Worm (Caenorhabditis elegans) whole organism, L1 larva: ENCODE results near the gene plk-1.

Experiments
- C04F5.9 ChIP-seq: sonication (generic microtip); optimal IDR thresholded peaks from 2 replicates; lab custom pipeline; 2016; ENCODE audit warnings: missing genetic modification characterization, missing compliant biosample characterization
- C34B4.2 ChIP-seq: sonication (generic microtip); optimal IDR thresholded peaks from 2 replicates; lab custom pipeline; 2017; ENCODE audit warnings: mild to moderate bottlenecking, missing genetic modification characterization, missing compliant biosample characterization
- F16B12.6 ChIP-seq: fragments of 150-350 bp; optimal IDR thresholded peaks from 2 replicates; lab custom pipeline; 2014; ENCODE audit warnings: missing biosample characterization, missing genetic modification characterization
- Y116A8C.19 ChIP-seq: sonication (generic microtip); optimal IDR thresholded peaks from 2 replicates; lab custom pipeline; 2016; ENCODE audit warnings: missing compliant biosample characterization, missing genetic modification characterization, borderline replicate concordance
- aha-1 ChIP-seq: fragments of 150-350 bp; optimal IDR thresholded peaks from 2 replicates; lab custom pipeline; 2014; ENCODE audit warnings: missing biosample characterization, missing genetic modification characterization
- alr-1 ChIP-seq: fragments of 200-800 bp; sonication (Bioruptor generic); optimal IDR thresholded peaks from 2 replicates; lab custom pipeline; 2018; ENCODE audit warnings: borderline replicate concordance, mild to moderate bottlenecking, missing genetic modification characterization, missing compliant biosample characterization
- aly-2 ChIP-seq: fragments of 150-350 bp; optimal IDR thresholded peaks from 2 replicates; lab custom pipeline; 2014; ENCODE audit warnings: missing biosample characterization, missing genetic modification characterization
- ama-1 ChIP-seq: fragments of 150-350 bp; optimal IDR thresholded peaks from 2 replicates; lab custom pipeline; 2014
- ceh-82 ChIP-seq, 3 experiments: fragments of 150-350 bp in 1 of 3; sonication (generic microtip) in 2 of 3; optimal IDR thresholded peaks; 2 replicates each; lab custom pipeline; 2014 to 2017; ENCODE audit warnings: missing biosample characterization in 3 of 3, missing genetic modification characterization in 3 of 3
- ceh-90 ChIP-seq: sonication (generic microtip); optimal IDR thresholded peaks from 2 replicates; lab custom pipeline; 2016; ENCODE audit warnings: missing genetic modification characterization, missing compliant biosample characterization
- ces-1 ChIP-seq: fragments of 150-350 bp; optimal IDR thresholded peaks from 2 replicates; lab custom pipeline; 2014; ENCODE audit warnings: missing biosample characterization, missing genetic modification reagents, missing genetic modification characterization
- dpl-1 ChIP-seq, 3 experiments: fragments of 150-350 bp in 2 of 3; sonication (generic microtip) in 1 of 3; optimal IDR thresholded peaks; 2 replicates each; lab custom pipeline; 2014 to 2017; ENCODE audit warnings: missing biosample characterization in 3 of 3, missing genetic modification characterization in 3 of 3, missing genetic modification reagents in 3 of 3
- efl-1 ChIP-seq, 4 experiments: fragments of 150-350 bp; optimal IDR thresholded peaks in 3 of 4; peaks in 1 of 4; 1 replicate in 1 of 4; 2 replicates in 3 of 4; lab custom pipeline; 2014; ENCODE audit warnings: missing biosample characterization in 2 of 4, missing genetic modification characterization in 2 of 4, missing genetic modification reagents in 2 of 4
- efl-3 ChIP-seq: fragments of 200-800 bp; sonication (Bioruptor generic); optimal IDR thresholded peaks from 2 replicates; lab custom pipeline; 2018; ENCODE audit warnings: mild to moderate bottlenecking, missing genetic modification characterization, missing compliant biosample characterization
- egl-13 ChIP-seq: sonication (generic microtip); optimal IDR thresholded peaks from 2 replicates; lab custom pipeline; 2016; ENCODE audit warnings: missing genotype, missing genetic modification reagents, missing genetic modification characterization, missing compliant biosample characterization
- elt-3 ChIP-seq, 6 experiments: fragments of 150-350 bp in 1 of 6; sonication (generic microtip); optimal IDR thresholded peaks; 2 replicates each; lab custom pipeline; 2017 to 2018; ENCODE audit warnings: missing biosample characterization in 6 of 6, missing genetic modification characterization in 6 of 6, inconsistent platforms in 1 of 6
- fkh-10 ChIP-seq: sonication (generic microtip); optimal IDR thresholded peaks from 2 replicates; lab custom pipeline; 2017; ENCODE audit warnings: missing biosample characterization, missing genetic modification reagents, missing genetic modification characterization
- fkh-4 ChIP-seq: sonication (generic microtip); optimal IDR thresholded peaks from 2 replicates; lab custom pipeline; 2016; ENCODE audit warnings: missing compliant biosample characterization, missing genetic modification characterization, borderline replicate concordance
- fkh-8 ChIP-seq: sonication (generic microtip); optimal IDR thresholded peaks from 2 replicates; lab custom pipeline; 2016; ENCODE audit warnings: mild to moderate bottlenecking, missing genetic modification characterization, missing compliant biosample characterization
- fos-1 ChIP-seq: fragments of 150-350 bp; optimal IDR thresholded peaks from 2 replicates; lab custom pipeline; 2014; ENCODE audit warnings: missing biosample characterization, missing genetic modification characterization
- grh-1 ChIP-seq: fragments of 200-800 bp; sonication (Bioruptor generic); IDR thresholded peaks from 2 replicates; pipeline ENCODE4 v1.3.6; 2022; ENCODE audit warnings: missing genetic modification reagents, missing genetic modification characterization, missing compliant biosample characterization
- hpl-2 ChIP-seq: fragments of 150-350 bp; optimal IDR thresholded peaks from 2 replicates; lab custom pipeline; 2014; ENCODE audit warnings: missing biosample characterization, missing genetic modification reagents, missing genetic modification characterization
- isw-1 ChIP-seq: fragments of 200-800 bp; sonication (Bioruptor generic); IDR thresholded peaks from 2 replicates; pipeline ENCODE4 v1.3.6; 2022; ENCODE audit warnings: missing genetic modification characterization, missing compliant biosample characterization
- jun-1 ChIP-seq: fragments of 150-350 bp; optimal IDR thresholded peaks from 2 replicates; lab custom pipeline; 2014; ENCODE audit warnings: missing biosample characterization, missing genetic modification reagents, missing genetic modification characterization
- lin-13 ChIP-seq: fragments of 150-350 bp; optimal IDR thresholded peaks from 2 replicates; lab custom pipeline; 2014; ENCODE audit warnings: missing biosample characterization, missing genetic modification reagents, missing genetic modification characterization
- lin-15B ChIP-seq: fragments of 150-350 bp; sonication (generic microtip); optimal IDR thresholded peaks from 3 replicates; lab custom pipeline; 2014; ENCODE audit warnings: missing biosample characterization, missing genetic modification characterization
- lin-39 ChIP-seq: fragments of 150-350 bp; optimal IDR thresholded peaks from 2 replicates; lab custom pipeline; 2014; ENCODE audit warnings: missing biosample characterization, missing genetic modification reagents, missing genetic modification characterization
- mdl-1 ChIP-seq, 2 experiments: fragments of 150-350 bp; optimal IDR thresholded peaks; 2 replicates each; lab custom pipeline; 2014 to 2017; ENCODE audit warnings: missing biosample characterization in 2 of 2, missing genetic modification characterization in 2 of 2, inconsistent platforms in 1 of 2
- mef-2 ChIP-seq: fragments of 150-350 bp; optimal IDR thresholded peaks from 2 replicates; lab custom pipeline; 2014; ENCODE audit warnings: missing biosample characterization, missing genetic modification characterization
- mep-1 ChIP-seq: fragments of 150-350 bp; optimal IDR thresholded peaks from 2 replicates; lab custom pipeline; 2014; ENCODE audit warnings: missing biosample characterization, missing genetic modification characterization
- nhr-12 ChIP-seq: sonication (generic microtip); optimal IDR thresholded peaks from 2 replicates; lab custom pipeline; 2017; ENCODE audit warnings: missing biosample characterization, missing genetic modification characterization
- nhr-19 ChIP-seq: fragments of 200-800 bp; sonication (Bioruptor generic); conservative IDR thresholded peaks from 2 replicates; pipeline ENCODE4 v1.3.6; 2022; ENCODE audit warnings: missing genetic modification characterization, missing compliant biosample characterization
- nhr-47 ChIP-seq: sonication (generic microtip); optimal IDR thresholded peaks from 2 replicates; lab custom pipeline; 2016; ENCODE audit warnings: mild to moderate bottlenecking, missing genetic modification characterization, moderate library complexity, missing compliant biosample characterization
- nhr-71 ChIP-seq: sonication (generic microtip); optimal IDR thresholded peaks from 2 replicates; lab custom pipeline; 2016; ENCODE audit warnings: mild to moderate bottlenecking, missing genetic modification characterization, moderate library complexity, missing compliant biosample characterization
- nhr-76 ChIP-seq: sonication (generic microtip); optimal IDR thresholded peaks from 2 replicates; lab custom pipeline; 2017; ENCODE audit warnings: missing biosample characterization, missing genetic modification characterization
- nhr-85 ChIP-seq: sonication (generic microtip); peaks from one replicate; lab custom pipeline; 2016; ENCODE audit warnings: missing genetic modification characterization, inconsistent platforms, missing compliant biosample characterization
- pqm-1 ChIP-seq: sonication (generic microtip); optimal IDR thresholded peaks from 3 replicates; lab custom pipeline; 2017; ENCODE audit warnings: missing biosample characterization, missing genetic modification characterization
- rnt-1 ChIP-seq: sonication (generic microtip); optimal IDR thresholded peaks from 2 replicates; lab custom pipeline; 2016; ENCODE audit warnings: mild to moderate bottlenecking, missing genetic modification characterization, moderate library complexity, missing compliant biosample characterization
- sox-4 ChIP-seq: sonication (generic microtip); optimal IDR thresholded peaks from 2 replicates; lab custom pipeline; 2016; ENCODE audit warnings: missing genetic modification characterization, missing compliant biosample characterization
- sup-37 ChIP-seq: fragments of 200-800 bp; sonication (Bioruptor generic); optimal IDR thresholded peaks from 2 replicates; lab custom pipeline; 2018; ENCODE audit warnings: mild to moderate bottlenecking, missing genetic modification characterization, missing compliant biosample characterization
- swsn-7 ChIP-seq: sonication (generic microtip); optimal IDR thresholded peaks from 2 replicates; lab custom pipeline; 2016; ENCODE audit warnings: missing genetic modification characterization, missing compliant biosample characterization
- tbx-2 ChIP-seq: sonication (generic microtip); optimal IDR thresholded peaks from 2 replicates; lab custom pipeline; 2016; ENCODE audit warnings: missing genetic modification characterization, missing compliant biosample characterization
- vab-15 ChIP-seq: sonication (generic microtip); optimal IDR thresholded peaks from 2 replicates; lab custom pipeline; 2017; ENCODE audit warnings: missing genotype, mild to moderate bottlenecking, missing genetic modification characterization, missing compliant biosample characterization
- xbp-1 ChIP-seq: sonication (generic microtip); optimal IDR thresholded peaks from 2 replicates; lab custom pipeline; 2016; ENCODE audit warnings: missing genetic modification characterization, missing compliant biosample characterization
- zip-4 ChIP-seq: fragments of 200-800 bp; sonication (Bioruptor generic); optimal IDR thresholded peaks from 2 replicates; lab custom pipeline; 2018; ENCODE audit warnings: mild to moderate bottlenecking, missing genetic modification characterization, moderate library complexity, missing compliant biosample characterization
- ztf-11 ChIP-seq, 2 experiments: sonication (generic microtip); optimal IDR thresholded peaks; 2 replicates each; lab custom pipeline; 2016 to 2017; ENCODE audit warnings: missing genetic modification characterization in 2 of 2, missing biosample characterization in 1 of 2, missing compliant biosample characterization in 1 of 2
- ztf-4 ChIP-seq: fragments of 150-350 bp; optimal IDR thresholded peaks from 2 replicates; lab custom pipeline; 2014; ENCODE audit warnings: missing biosample characterization, missing genetic modification characterization

plk-1 gene

DNA sequence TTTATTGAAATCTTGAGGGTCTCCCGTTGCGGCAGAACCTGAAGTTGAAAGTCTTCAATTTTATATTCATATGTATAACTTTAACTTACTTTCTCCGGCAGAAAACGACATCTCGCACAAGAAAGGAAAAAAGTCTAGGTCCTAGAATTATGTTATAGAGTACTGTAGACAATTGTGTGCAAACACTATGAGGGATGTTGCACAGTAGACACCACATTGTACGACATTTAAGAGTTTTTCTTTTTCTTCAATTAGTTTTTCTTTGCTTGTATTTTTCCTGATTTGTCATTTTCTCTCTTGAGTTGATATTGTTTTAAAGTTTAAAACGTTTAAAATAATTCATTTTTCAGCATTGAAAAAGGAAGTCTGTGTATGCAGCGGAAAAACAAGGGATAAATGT, 15.8 kb upstream of the plk-1 start, which contains the start of the genes K06H7.7 and grp-1 (continued):
- TF ChIP-seq vab-15 (tag; lab: Kevin White, UChicago) (no peak), swsn-7 (tag; lab: Kevin White, UChicago) (peak; percentile 53), F16B12.6 (peak; percentile 93), ztf-11 (tag; optimal IDR thresholded peaks at IDR 0.05; lab: Kevin White, UChicago) (no peak), fkh-8 (tag; lab: Kevin White, UChicago) (peak; percentile 38), hpl-2 (GFP tag; lab: Kevin White, UChicago) (no peak), Y116A8C.19 (no peak), zip-4 (GFP tag; lab: Kevin White, UChicago) (peak; percentile 27), lin-13 (peak; percentile 28), nhr-19 (GFP tag; lab: Robert Waterston, UW) (peak; percentile 40; the same call in 1 of the 2 replicates), mep-1 (peak; percentile 85), isw-1 (GFP tag; lab: Robert Waterston, UW) (peak; percentile 44), efl-3 (GFP tag; lab: Kevin White, UChicago) (no peak), ceh-82 (tag; optimal IDR thresholded peaks at IDR 0.05; lab: Kevin White, UChicago) (peak; percentile 37 to 52 (median 40)), nhr-47 (tag; lab: Kevin White, UChicago) (peak; percentile 71), dpl-1 (GFP tag; optimal IDR thresholded peaks at IDR 0.05; lab: Kevin White, UChicago) (peak; percentile 67 to 77 (median 76)), ceh-90 (tag; lab: Kevin White, UChicago) (no peak), aly-2 (tag; lab: Kevin White, UChicago) (peak; percentile 70), lin-15B (no peak), jun-1 (peak; percentile 19), tbx-2 (tag; lab: Kevin White, UChicago) (peak; percentile 52), ces-1 (GFP tag; lab: Kevin White, UChicago) (no peak), ztf-4 (tag; lab: Kevin White, UChicago) (no peak), nhr-12 (no peak)

DNA sequence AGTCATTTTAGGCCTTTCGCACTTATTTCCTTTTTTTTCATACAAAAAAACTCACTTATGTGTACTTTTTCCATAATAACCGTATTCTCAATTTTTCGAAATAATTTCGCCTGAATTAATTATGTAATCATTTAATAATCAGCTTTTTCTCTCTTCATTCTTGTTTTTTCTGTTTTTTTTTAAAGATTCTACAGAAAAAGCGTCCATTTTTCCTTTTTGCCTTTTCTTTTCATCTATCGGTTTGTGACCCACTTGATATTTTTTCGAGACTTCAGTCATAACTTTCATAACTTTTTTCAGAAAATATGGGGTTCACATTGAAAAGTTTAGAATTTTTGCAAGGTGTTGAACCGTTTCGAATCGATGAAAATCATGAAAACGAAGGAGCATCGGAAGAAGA, 12.9 kb upstream of the plk-1 start, which contains the start of gene vms-1:
TSS of gene vms-1 (plus strand) at position 301 of the 400 bp plus-strand sequence.
- TF ChIP-seq pqm-1 (tag; lab: Kevin White, UChicago) = no peak

DNA sequence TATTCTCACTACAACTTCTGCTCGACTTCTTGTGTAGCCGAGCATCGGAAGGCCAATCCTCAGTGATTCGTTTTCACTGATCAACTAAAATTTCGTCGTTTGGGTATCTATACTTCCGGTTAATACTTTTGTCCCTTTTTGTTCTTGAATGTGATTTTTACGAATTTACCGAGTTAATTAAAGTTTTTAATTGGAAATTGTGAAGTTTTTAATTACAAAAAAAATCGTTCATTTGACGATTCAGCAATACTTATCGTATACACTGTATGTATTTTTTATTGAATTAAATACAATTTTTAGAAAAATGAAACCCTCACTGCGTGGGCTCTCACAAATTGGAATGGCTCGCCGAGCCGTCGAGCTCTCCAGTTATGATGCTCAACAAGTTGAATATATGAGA, 9.7 kb upstream of the plk-1 start, which contains the start of gene idi-1:
TSS of gene idi-1 (plus strand) at position 301 of the 400 bp plus-strand sequence.
- no peak for TF ChIP-seq dpl-1 (GFP tag; optimal IDR thresholded peaks at IDR 0.05; lab: Kevin White, UChicago)
- no peak for TF ChIP-seq grh-1
- no peak for TF ChIP-seq Y116A8C.19
- no peak for TF ChIP-seq lin-15B
- no peak for TF ChIP-seq nhr-85 (tag; lab: Kevin White, UChicago)
- TF ChIP-seq ama-1 = no peak
- no peak for TF ChIP-seq zip-4 (GFP tag; lab: Kevin White, UChicago)
- no peak for TF ChIP-seq rnt-1 (tag; lab: Kevin White, UChicago)
- no peak for TF ChIP-seq efl-1 (optimal IDR thresholded peaks at IDR 0.05; lab: Kevin White, UChicago)
- no peak for TF ChIP-seq efl-1 (GFP tag; optimal IDR thresholded peaks at IDR 0.05 in 1 of 2; lab: Kevin White, UChicago)
- no peak for TF ChIP-seq nhr-71 (tag; lab: Kevin White, UChicago)
- no peak for TF ChIP-seq alr-1 (tag; lab: Kevin White, UChicago)
- TF ChIP-seq fkh-4 (tag; lab: Kevin White, UChicago) = no peak
- no peak for TF ChIP-seq sox-4
- no peak for TF ChIP-seq nhr-76 (tag; lab: Kevin White, UChicago)
- TF ChIP-seq ceh-82 (tag; optimal IDR thresholded peaks at IDR 0.05; lab: Kevin White, UChicago) = no peak

DNA sequence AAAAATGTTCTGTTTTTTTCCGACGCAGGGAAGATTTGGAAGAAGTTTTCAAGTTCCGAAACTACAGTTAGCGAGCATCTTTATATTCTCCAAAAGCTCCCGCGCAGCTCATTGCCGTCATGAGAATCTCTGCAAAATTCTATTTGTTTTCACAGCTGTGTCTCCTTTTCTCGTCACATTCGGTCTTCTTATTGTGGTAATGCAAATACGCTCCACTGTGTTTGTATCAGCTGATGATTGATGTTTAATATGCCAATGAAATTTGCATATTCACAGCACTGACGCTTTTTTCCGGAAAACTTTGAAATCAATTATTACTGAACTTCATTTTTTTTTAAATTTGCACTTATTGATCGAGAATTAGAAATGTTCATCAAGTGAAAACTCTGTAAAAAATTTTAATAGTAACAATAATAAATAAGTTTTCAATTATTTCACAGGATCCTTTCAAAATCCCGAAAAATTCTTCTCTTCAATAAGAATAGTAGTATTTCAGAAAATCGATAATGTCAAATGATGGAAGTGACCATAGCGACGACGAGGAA, 8.0 kb upstream of the plk-1 start, which contains the start of gene K06H7.2:
TSS of gene K06H7.2 (plus strand) at position 495 of the 545 bp plus-strand sequence.
- no peak for TF ChIP-seq nhr-76 (tag; lab: Kevin White, UChicago)
- TF ChIP-seq mdl-1 (tag; optimal IDR thresholded peaks at IDR 0.05; lab: Kevin White, UChicago) = no peak
- TF ChIP-seq aha-1 (tag; lab: Kevin White, UChicago) = no peak
- TF ChIP-seq sup-37 (GFP tag; lab: Kevin White, UChicago) = no peak
- TF ChIP-seq ama-1 = no peak
- TF ChIP-seq xbp-1 (tag; lab: Kevin White, UChicago) = no peak
- TF ChIP-seq mef-2 (tag; lab: Kevin White, UChicago) = no peak
- no peak for TF ChIP-seq pqm-1 (tag; lab: Kevin White, UChicago)
- no peak for TF ChIP-seq elt-3 (tag; optimal IDR thresholded peaks at IDR 0.05; lab: Kevin White, UChicago)
- peak; percentile 30 for TF ChIP-seq fkh-10
- TF ChIP-seq egl-13 = no peak
- no peak for TF ChIP-seq lin-39 (tag; lab: Kevin White, UChicago)
- TF ChIP-seq C04F5.9 (tag; lab: Kevin White, UChicago) = no peak
- TF ChIP-seq fos-1 (tag; lab: Kevin White, UChicago) = no peak
- TF ChIP-seq rnt-1 (tag; lab: Kevin White, UChicago) = peak; percentile 13
- TF ChIP-seq Y116A8C.19 = no peak
- no peak for TF ChIP-seq C34B4.2 (tag; lab: Kevin White, UChicago)
